Worm (Caenorhabditis elegans) whole organism, L4 larva: ENCODE results near the gene cup-16.

Experiments
- F44E2.7 ChIP-seq: fragments of 200-800 bp; sonication (Bioruptor generic); IDR thresholded peaks from 2 replicates; pipeline ENCODE4 v2.1.2; 2022; ENCODE audit warnings: missing genetic modification characterization, missing compliant biosample characterization
- T20F7.1 ChIP-seq: fragments of 200-800 bp; sonication (Bioruptor generic); optimal IDR thresholded peaks from 2 replicates; lab custom pipeline; 2018; ENCODE audit warnings: mild to moderate bottlenecking, missing genetic modification characterization, missing compliant biosample characterization
- ZK546.5 ChIP-seq, 2 experiments: sonication (generic microtip); optimal IDR thresholded peaks; 2 replicates each; lab custom pipeline; 2017; ENCODE audit warnings: missing biosample characterization in 2 of 2, missing genetic modification characterization in 2 of 2
- aha-1 ChIP-seq: fragments of 150-350 bp; peaks from one replicate; lab custom pipeline; 2014; ENCODE audit warnings: missing biosample characterization, missing genetic modification characterization
- ama-1 ChIP-seq: fragments of 150-350 bp; optimal IDR thresholded peaks from 2 replicates; lab custom pipeline; 2014; ENCODE audit warnings: inconsistent platforms, mixed read lengths
- ceh-44 ChIP-seq: fragments of 200-800 bp; sonication (Bioruptor generic); IDR thresholded peaks from 2 replicates; pipeline ENCODE4 v1.3.6; 2022; ENCODE audit warnings: missing genetic modification reagents, missing genetic modification characterization, missing compliant biosample characterization
- ceh-62 ChIP-seq: sonication (generic microtip); optimal IDR thresholded peaks from 2 replicates; lab custom pipeline; 2017; ENCODE audit warnings: missing biosample characterization, missing genetic modification characterization
- daf-19 ChIP-seq: fragments of 200-800 bp; sonication (Bioruptor generic); conservative IDR thresholded peaks from 2 replicates; pipeline ENCODE4 v1.3.6; 2022; ENCODE audit warnings: missing genetic modification characterization, missing compliant biosample characterization
- dmd-6 ChIP-seq: fragments of 200-800 bp; sonication (Bioruptor generic); IDR thresholded peaks from 2 replicates; pipeline ENCODE4 v1.3.6; 2022; ENCODE audit warnings: missing genetic modification reagents, missing genetic modification characterization, missing compliant biosample characterization
- dmd-9 ChIP-seq: fragments of 200-800 bp; sonication (Bioruptor generic); IDR thresholded peaks from 2 replicates; pipeline ENCODE4 v1.3.6; 2022; ENCODE audit warnings: missing genetic modification reagents, missing genetic modification characterization, missing compliant biosample characterization
- dpl-1 ChIP-seq: fragments of 150-350 bp; optimal IDR thresholded peaks from 2 replicates; lab custom pipeline; 2014; ENCODE audit warnings: missing biosample characterization, missing genetic modification reagents, missing genetic modification characterization
- duxl-1 ChIP-seq: sonication (generic microtip); optimal IDR thresholded peaks from 2 replicates; lab custom pipeline; 2016; ENCODE audit warnings: mild to moderate bottlenecking, missing genetic modification characterization, moderate library complexity, missing compliant biosample characterization; ENCODE audit not compliant: poor library complexity
- dve-1 ChIP-seq: sonication (generic microtip); optimal IDR thresholded peaks from 2 replicates; lab custom pipeline; 2017; ENCODE audit warnings: antibody characterized with exemption, mild to moderate bottlenecking, missing genetic modification characterization, missing compliant biosample characterization; ENCODE audit not compliant: insufficient read depth
- egl-27 ChIP-seq: sonication (generic microtip); optimal IDR thresholded peaks from 3 replicates; lab custom pipeline; 2017; ENCODE audit warnings: missing biosample characterization, missing genetic modification reagents, missing genetic modification characterization
- jun-1 ChIP-seq: fragments of 150-350 bp; optimal IDR thresholded peaks from 2 replicates; lab custom pipeline; 2014; ENCODE audit warnings: missing biosample characterization, missing genetic modification reagents, missing genetic modification characterization
- lim-7 ChIP-seq: fragments of 200-800 bp; sonication (Bioruptor generic); IDR thresholded peaks from 2 replicates; pipeline ENCODE4 v1.3.6; 2022; ENCODE audit warnings: missing genetic modification characterization, missing compliant biosample characterization
- lin-1 ChIP-seq: fragments of 200-800 bp; sonication (Bioruptor generic); IDR thresholded peaks from 2 replicates; pipeline ENCODE4 v1.3.6; 2022; ENCODE audit warnings: missing genetic modification reagents, missing genetic modification characterization, missing compliant biosample characterization
- lin-13 ChIP-seq: fragments of 150-350 bp; optimal IDR thresholded peaks from 2 replicates; lab custom pipeline; 2014; ENCODE audit warnings: missing biosample characterization, missing genetic modification reagents, missing genetic modification characterization
- lin-38 ChIP-seq: fragments of 200-800 bp; sonication (Bioruptor generic); IDR thresholded peaks from 2 replicates; pipeline ENCODE4 v1.3.6; 2022; ENCODE audit warnings: missing genetic modification reagents, missing genetic modification characterization, missing compliant biosample characterization
- lir-3 ChIP-seq: sonication (generic microtip); optimal IDR thresholded peaks from 2 replicates; lab custom pipeline; 2016; ENCODE audit warnings: mild to moderate bottlenecking, missing genetic modification characterization, missing compliant biosample characterization
- lsy-2 ChIP-seq, 2 experiments: fragments of 150-350 bp in 1 of 2; sonication (generic microtip) in 1 of 2; optimal IDR thresholded peaks; 2 replicates each; lab custom pipeline; 2014 to 2017; ENCODE audit warnings: missing biosample characterization in 2 of 2, missing genetic modification characterization in 2 of 2
- mdt-29 ChIP-seq: fragments of 200-800 bp; sonication (Bioruptor generic); IDR thresholded peaks from 2 replicates; pipeline ENCODE4 v1.3.6; 2022; ENCODE audit warnings: missing genetic modification reagents, missing genetic modification characterization, missing compliant biosample characterization
- mep-1 ChIP-seq: fragments of 150-350 bp; sonication (generic microtip); optimal IDR thresholded peaks from 3 replicates; lab custom pipeline; 2014; ENCODE audit warnings: missing biosample characterization, missing genetic modification characterization
- mes-2 ChIP-seq: sonication (generic microtip); optimal IDR thresholded peaks from 2 replicates; lab custom pipeline; 2016; ENCODE audit warnings: missing genotype, mild to moderate bottlenecking, missing genetic modification characterization, missing compliant biosample characterization; ENCODE audit not compliant: poor library complexity, severe bottlenecking
- nhr-28 ChIP-seq: fragments of 150-350 bp; optimal IDR thresholded peaks from 2 replicates; lab custom pipeline; 2014; ENCODE audit warnings: missing biosample characterization, missing genetic modification characterization
- nhr-41 ChIP-seq: fragments of 200-800 bp; sonication (Bioruptor generic); IDR thresholded peaks from 2 replicates; pipeline ENCODE4 v1.3.6; 2022; ENCODE audit warnings: missing genetic modification reagents, missing genetic modification characterization, missing compliant biosample characterization
- nhr-48 ChIP-seq: sonication (generic microtip); optimal IDR thresholded peaks from 2 replicates; lab custom pipeline; 2016; ENCODE audit warnings: mild to moderate bottlenecking, missing genetic modification characterization, missing compliant biosample characterization
- nhr-6 ChIP-seq: fragments of 150-350 bp; optimal IDR thresholded peaks from 2 replicates; lab custom pipeline; 2014; ENCODE audit warnings: missing biosample characterization, missing genetic modification characterization
- nhr-76 ChIP-seq: fragments of 150-350 bp; optimal IDR thresholded peaks from 2 replicates; lab custom pipeline; 2014; ENCODE audit warnings: missing biosample characterization, missing genetic modification characterization
- php-3 ChIP-seq: fragments of 200-800 bp; sonication (Bioruptor generic); IDR thresholded peaks from 2 replicates; pipeline ENCODE4 v1.3.6; 2022; ENCODE audit warnings: missing genetic modification reagents, missing genetic modification characterization, missing compliant biosample characterization
- pqm-1 ChIP-seq: sonication (generic microtip); optimal IDR thresholded peaks from 2 replicates; lab custom pipeline; 2017; ENCODE audit warnings: missing biosample characterization, missing genetic modification characterization
- saeg-2 ChIP-seq: fragments of 200-800 bp; sonication (Bioruptor generic); IDR thresholded peaks from 2 replicates; pipeline ENCODE4 v1.3.6; 2022; ENCODE audit warnings: missing genetic modification reagents, missing genetic modification characterization, missing compliant biosample characterization
- tra-1 ChIP-seq: fragments of 200-800 bp; sonication (Bioruptor generic); IDR thresholded peaks from 2 replicates; pipeline ENCODE4 v1.3.6; 2022; ENCODE audit warnings: missing genetic modification reagents, missing genetic modification characterization, missing compliant biosample characterization
- zfp-3 ChIP-seq: fragments of 200-800 bp; sonication (Bioruptor generic); conservative IDR thresholded peaks from 2 replicates; pipeline ENCODE4 v1.3.6; 2022; ENCODE audit warnings: missing genetic modification reagents, missing genetic modification characterization, missing compliant biosample characterization
- zip-2 ChIP-seq: fragments of 150-350 bp; optimal IDR thresholded peaks from 2 replicates; lab custom pipeline; 2014; ENCODE audit warnings: missing biosample characterization, missing genetic modification characterization

Gene cup-16

ce11 chrII:8704413-8704874 is 2.5 kb upstream of the cup-16 start, which contains the start of gene prx-5:
prx-5 (plus strand) TSS chrII:8704824.
- TF ChIP-seq T20F7.1 (peak; percentile 10), mdt-29 (GFP tag; lab: Robert Waterston, UW) (no peak), lim-7 (no peak), lin-1 (GFP tag; lab: Robert Waterston, UW) (no peak), dve-1 (tag; lab: Kevin White, UChicago) (peak; percentile 32), dmd-6 (peak; percentile 29; the same call in 1 of the 2 replicates), ceh-44 (GFP tag; lab: Robert Waterston, UW) (no peak), pqm-1 (tag; lab: Kevin White, UChicago) (peak; percentile 35), nhr-28 (tag; lab: Kevin White, UChicago) (peak; percentile 77)

DNA sequence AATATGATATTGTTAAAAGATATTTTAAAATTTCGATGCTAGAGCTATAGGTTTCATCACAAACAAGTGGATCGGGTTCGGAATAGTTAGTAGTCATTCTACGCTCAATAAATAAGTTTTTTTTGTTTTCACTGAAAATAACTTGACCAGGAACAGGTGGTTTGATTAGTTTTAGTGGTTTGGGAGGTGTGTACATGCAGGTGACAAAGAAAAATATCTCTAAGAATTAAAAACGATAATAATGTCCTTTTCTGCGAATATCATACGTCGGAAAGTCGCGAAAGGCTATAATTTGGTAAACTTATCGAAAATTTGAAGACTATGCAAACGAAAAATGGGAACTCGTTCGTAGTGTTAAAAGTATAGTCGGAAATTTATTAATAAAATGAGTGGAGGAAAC is 3.4 kb downstream of the cup-16 start, which contains the start of gene srg-15:
TSS of gene srg-15 (minus strand) at position 101 of the 400 bp plus-strand sequence.
- TF ChIP-seq nhr-6 (no peak), nhr-28 (tag; lab: Kevin White, UChicago) (no peak), dmd-9 (GFP tag; lab: Robert Waterston, UW) (no peak), daf-19 (GFP tag; lab: Robert Waterston, UW) (no peak), tra-1 (GFP tag; lab: Robert Waterston, UW) (no peak), mep-1 (tag; lab: Kevin White, UChicago) (no peak), nhr-41 (GFP tag; lab: Robert Waterston, UW) (no peak), lim-7 (no peak), lsy-2 (tag; optimal IDR thresholded peaks at IDR 0.05; lab: Kevin White, UChicago) (no peak), saeg-2 (no peak), ama-1 (lab: Kevin White, UChicago) (no peak), duxl-1 (tag; lab: Kevin White, UChicago) (no peak), dpl-1 (GFP tag; lab: Kevin White, UChicago) (no peak), aha-1 (tag; lab: Kevin White, UChicago) (no peak), lir-3 (tag; lab: Kevin White, UChicago) (no peak), ceh-44 (GFP tag; lab: Robert Waterston, UW) (no peak), php-3 (GFP tag; lab: Robert Waterston, UW) (no peak), nhr-76 (tag; lab: Kevin White, UChicago) (no peak)

DNA sequence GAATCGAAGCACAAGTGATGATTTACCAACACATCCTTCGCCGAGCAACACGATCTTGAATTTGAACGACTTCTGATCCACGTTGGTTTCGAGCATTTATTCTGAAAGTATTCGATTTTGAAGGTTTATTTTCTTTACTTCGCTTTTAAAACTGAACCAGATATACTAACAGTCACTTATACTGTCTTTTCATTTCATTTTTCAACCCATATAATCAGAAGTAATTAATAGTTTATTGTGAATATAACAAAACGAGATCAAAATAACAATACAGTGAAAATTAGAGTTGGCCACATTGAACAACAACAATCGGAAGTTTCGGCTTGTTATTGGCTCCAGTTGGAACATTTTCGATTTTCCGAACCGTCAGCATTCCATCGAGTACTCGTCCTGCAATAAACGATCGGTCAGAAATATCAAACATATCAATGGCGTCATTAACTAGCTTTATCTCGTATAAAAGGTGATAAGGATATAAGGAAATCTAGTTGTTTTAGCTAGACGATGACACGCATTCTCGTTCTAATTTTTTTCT is 8.0 kb downstream of the cup-16 start, which contains the start of the genes rab-21 and T01B7.13:
TSS of gene rab-21 (minus strand) at position 101 of the 535 bp plus-strand sequence.
TSS of gene T01B7.13 (plus strand) at position 485 of the 535 bp plus-strand sequence.
- TF ChIP-seq ceh-62 (no peak), egl-27 (tag; lab: Kevin White, UChicago) (no peak), dmd-9 (GFP tag; lab: Robert Waterston, UW) (no peak), lin-13 (GFP tag; lab: Kevin White, UChicago) (no peak), F44E2.7 (GFP tag; lab: Robert Waterston, UW) (no peak), ZK546.5 (tag; optimal IDR thresholded peaks at IDR 0.05; lab: Kevin White, UChicago) (no peak), zip-2 (tag; lab: Kevin White, UChicago) (no peak), lin-38 (GFP tag; lab: Robert Waterston, UW) (no peak), mes-2 (tag; lab: Kevin White, UChicago) (no peak), zfp-3 (GFP tag; lab: Robert Waterston, UW) (no peak), jun-1 (tag; lab: Kevin White, UChicago) (no peak), lin-1 (GFP tag; lab: Robert Waterston, UW) (no peak), nhr-48 (tag; lab: Kevin White, UChicago) (no peak)
- TF ChIP-seq, all 104 proteins: peak for 0
